Fruit fly (Drosophila melanogaster) whole organism, embryonic: ENCODE measurements around the gene eIF3d1.

Experiments used
- Abd-B ChIP-seq: fragments of 200-800 bp; sonication (Bioruptor generic); optimal IDR thresholded peaks from 2 replicates; lab custom pipeline; 2018; ENCODE audit warnings: missing biosample characterization, mild to moderate bottlenecking, missing genetic modification characterization, moderate library complexity
- Antp ChIP-seq: fragments of 200-800 bp; sonication (Bioruptor generic); optimal IDR thresholded peaks from 3 replicates; lab custom pipeline; 2016; ENCODE audit warnings: missing biosample characterization, missing genetic modification characterization
- Blimp-1 ChIP-seq: fragments of 200-800 bp; sonication (Bioruptor generic); optimal IDR thresholded peaks from 3 replicates; lab custom pipeline; 2018; ENCODE audit warnings: missing biosample characterization, missing genetic modification characterization, mild to moderate bottlenecking, moderate library complexity, missing genetic modification reagents
- CG1024 ChIP-seq: fragments of 200-800 bp; sonication (Bioruptor generic); IDR thresholded peaks from 2 replicates; pipeline ENCODE4 v1.3.6; 2022; ENCODE audit warnings: missing biosample characterization, missing genetic modification characterization
- CG10267 ChIP-seq: fragments of 200-800 bp; sonication (Bioruptor generic); optimal IDR thresholded peaks from 2 replicates; lab custom pipeline; 2018; ENCODE audit warnings: missing biosample characterization, mild to moderate bottlenecking, missing genetic modification characterization, moderate library complexity
- CG10543 ChIP-seq: fragments of 200-800 bp; sonication (Bioruptor generic); optimal IDR thresholded peaks from 3 replicates; lab custom pipeline; 2017; ENCODE audit warnings: missing biosample characterization, mild to moderate bottlenecking, missing genetic modification characterization, moderate library complexity
- CG12071 ChIP-seq: fragments of 200-800 bp; sonication (Bioruptor generic); optimal IDR thresholded peaks from 3 replicates; lab custom pipeline; 2018; ENCODE audit warnings: missing biosample characterization, mild to moderate bottlenecking, missing genetic modification characterization
- CG14014 ChIP-seq: fragments of 200-800 bp; sonication (Bioruptor generic); IDR thresholded peaks from 2 replicates; pipeline ENCODE4 v1.3.6; 2022; ENCODE audit warnings: missing biosample characterization, missing genetic modification characterization
- CG15011 ChIP-seq: fragments of 200-800 bp; sonication (Bioruptor generic); optimal IDR thresholded peaks from 3 replicates; lab custom pipeline; 2018; ENCODE audit warnings: missing biosample characterization, mild to moderate bottlenecking, missing genetic modification characterization
- CG15073 ChIP-seq: fragments of 200-800 bp; sonication (Bioruptor generic); optimal IDR thresholded peaks from 2 replicates; lab custom pipeline; 2016; ENCODE audit warnings: missing biosample characterization, missing genetic modification characterization
- CG15514 ChIP-seq: fragments of 200-800 bp; sonication (Bioruptor generic); optimal IDR thresholded peaks from 3 replicates; lab custom pipeline; 2017; ENCODE audit warnings: missing biosample characterization, missing genetic modification characterization, mild to moderate bottlenecking, moderate library complexity, missing genetic modification reagents
- CG15601 ChIP-seq: fragments of 200-800 bp; sonication (Bioruptor generic); optimal IDR thresholded peaks from 3 replicates; lab custom pipeline; 2019; ENCODE audit warnings: missing biosample characterization, mild to moderate bottlenecking, missing genetic modification characterization, moderate library complexity
- CG17612 ChIP-seq: fragments of 200-800 bp; sonication (Bioruptor generic); IDR thresholded peaks from 2 replicates; pipeline ENCODE4 v1.3.6; 2022; ENCODE audit warnings: missing biosample characterization, missing genetic modification characterization
- CG1792 ChIP-seq: fragments of 200-800 bp; sonication (Bioruptor generic); optimal IDR thresholded peaks from 2 replicates; lab custom pipeline; 2016; ENCODE audit warnings: missing biosample characterization, missing genetic modification characterization
- CG30403 ChIP-seq: fragments of 200-800 bp; sonication (Bioruptor generic); optimal IDR thresholded peaks from 3 replicates; lab custom pipeline; 2016; ENCODE audit warnings: missing biosample characterization, missing genetic modification characterization
- CG4854 ChIP-seq: fragments of 200-800 bp; sonication (Bioruptor generic); optimal IDR thresholded peaks from 2 replicates; lab custom pipeline; 2016; ENCODE audit warnings: missing biosample characterization, missing genetic modification characterization, inconsistent platforms
- CG5953 ChIP-seq: fragments of 200-800 bp; sonication (Bioruptor generic); IDR thresholded peaks from 2 replicates; pipeline ENCODE4 v1.3.6; 2022; ENCODE audit warnings: missing biosample characterization, missing genetic modification characterization
- CG6175 ChIP-seq: fragments of 200-800 bp; sonication (Bioruptor generic); IDR thresholded peaks from 3 replicates; pipeline ENCODE4 v1.3.6; 2022; ENCODE audit warnings: missing biosample characterization, missing genetic modification characterization
- CG9215 ChIP-seq: fragments of 200-800 bp; sonication (Bioruptor generic); IDR thresholded peaks from 2 replicates; pipeline ENCODE4 v1.3.6; 2022; ENCODE audit warnings: missing biosample characterization, missing genetic modification characterization
- CG9932 ChIP-seq: fragments of 200-800 bp; sonication (Bioruptor generic); IDR thresholded peaks from 2 replicates; pipeline ENCODE4 v1.3.6; 2022; ENCODE audit warnings: missing biosample characterization, missing genetic modification characterization
- Dek ChIP-seq: fragments of 200-800 bp; sonication (Bioruptor generic); optimal IDR thresholded peaks from 3 replicates; lab custom pipeline; 2019; ENCODE audit warnings: missing biosample characterization, mild to moderate bottlenecking, missing genetic modification characterization, moderate library complexity
- Fer1 ChIP-seq: fragments of 200-800 bp; sonication (Bioruptor generic); optimal IDR thresholded peaks from 2 replicates; lab custom pipeline; 2017; ENCODE audit warnings: missing biosample characterization, mild to moderate bottlenecking, missing genetic modification characterization
- Hr39 ChIP-seq: fragments of >200 bp; optimal IDR thresholded peaks from 2 replicates; lab custom pipeline; 2017
- Max ChIP-seq: fragments of 200-800 bp; sonication (Bioruptor generic); optimal IDR thresholded peaks from 2 replicates; lab custom pipeline; 2016; ENCODE audit warnings: missing biosample characterization, mild to moderate bottlenecking, missing genetic modification characterization
- NC2α ChIP-seq: fragments of 200-800 bp; sonication (Bioruptor generic); optimal IDR thresholded peaks from 2 replicates; lab custom pipeline; 2016; ENCODE audit warnings: missing biosample characterization, missing genetic modification characterization
- Oli ChIP-seq: fragments of 200-800 bp; sonication (Bioruptor generic); optimal IDR thresholded peaks from 2 replicates; lab custom pipeline; 2018; ENCODE audit warnings: missing biosample characterization, mild to moderate bottlenecking, missing genetic modification characterization, moderate library complexity
- Rfx ChIP-seq: fragments of 200-800 bp; sonication (Bioruptor generic); IDR thresholded peaks from 2 replicates; pipeline ENCODE4 v1.3.6; 2022; ENCODE audit warnings: missing biosample characterization, missing genetic modification characterization
- Sry-δ ChIP-seq: fragments of 200-800 bp; sonication (Bioruptor generic); optimal IDR thresholded peaks from 2 replicates; lab custom pipeline; 2016; ENCODE audit warnings: missing biosample characterization, missing genetic modification characterization
- Vsx1 ChIP-seq: fragments of 200-800 bp; sonication (Bioruptor generic); optimal IDR thresholded peaks from 2 replicates; lab custom pipeline; 2017; ENCODE audit warnings: missing biosample characterization, mild to moderate bottlenecking, missing genetic modification characterization, missing genetic modification reagents
- abd-A ChIP-seq: fragments of 200-800 bp; sonication (Bioruptor generic); optimal IDR thresholded peaks from 3 replicates; lab custom pipeline; 2019; ENCODE audit warnings: missing biosample characterization, mild to moderate bottlenecking, missing genetic modification characterization, moderate library complexity
- cg ChIP-seq: fragments of 200-800 bp; sonication (Bioruptor generic); optimal IDR thresholded peaks from 3 replicates; lab custom pipeline; 2019; ENCODE audit warnings: missing biosample characterization, mild to moderate bottlenecking, missing genetic modification characterization, moderate library complexity
- chn ChIP-seq: fragments of 200-800 bp; sonication (Bioruptor generic); optimal IDR thresholded peaks from 2 replicates; lab custom pipeline; 2016; ENCODE audit warnings: missing biosample characterization, missing genetic modification characterization
- dysf ChIP-seq: fragments of 200-800 bp; sonication (Bioruptor generic); IDR thresholded peaks from 3 replicates; pipeline ENCODE4 v1.3.6; 2022; ENCODE audit warnings: missing biosample characterization, missing genetic modification characterization
- eve ChIP-seq, 2 experiments: fragments of >200 bp; optimal IDR thresholded peaks; 2 replicates each; lab custom pipeline; 2017; ENCODE audit warnings: missing biosample characterization in 2 of 2, missing genetic modification characterization in 2 of 2
- grau ChIP-seq: fragments of 200-800 bp; optimal IDR thresholded peaks from 3 replicates; lab custom pipeline; 2019; ENCODE audit warnings: missing biosample characterization, mild to moderate bottlenecking, missing genetic modification characterization, moderate library complexity
- grn ChIP-seq: fragments of 200-800 bp; sonication (Bioruptor generic); optimal IDR thresholded peaks from 3 replicates; lab custom pipeline; 2017; ENCODE audit warnings: missing biosample characterization, missing genetic modification characterization
- insv ChIP-seq, 2 experiments: fragments of 200-800 bp; sonication (Bioruptor generic); optimal IDR thresholded peaks; 3 replicates each; lab custom pipeline; 2016 to 2018; ENCODE audit warnings: missing biosample characterization in 2 of 2, missing genetic modification characterization in 2 of 2
- jigr1 ChIP-seq: fragments of 200-800 bp; sonication (Bioruptor generic); IDR thresholded peaks from 3 replicates; pipeline ENCODE4 v1.3.6; 2022; ENCODE audit warnings: missing biosample characterization, missing genetic modification characterization
- lilli ChIP-seq: fragments of 200-800 bp; sonication (Bioruptor generic); optimal IDR thresholded peaks from 3 replicates; lab custom pipeline; 2016; ENCODE audit warnings: missing biosample characterization, missing genetic modification characterization
- lola ChIP-seq, 3 experiments: fragments of >200 bp in 2 of 3; fragments of 200-800 bp in 1 of 3; sonication (Bioruptor generic) in 1 of 3; optimal IDR thresholded peaks; 2 replicates each; lab custom pipeline; 2017 to 2019; ENCODE audit warnings: missing biosample characterization in 3 of 3, missing genetic modification characterization in 3 of 3, mild to moderate bottlenecking in 1 of 3, moderate library complexity in 1 of 3
- shn ChIP-seq: fragments of 200-800 bp; sonication (Bioruptor generic); optimal IDR thresholded peaks from 3 replicates; lab custom pipeline; 2016; ENCODE audit warnings: missing biosample characterization, missing genetic modification characterization
- slbo ChIP-seq: fragments of 200-800 bp; sonication (Bioruptor generic); IDR thresholded peaks from 2 replicates; pipeline ENCODE4 v1.3.6; 2022; ENCODE audit warnings: missing biosample characterization, missing genetic modification characterization
- slp2 ChIP-seq: fragments of 200-800 bp; sonication (Bioruptor generic); optimal IDR thresholded peaks from 2 replicates; lab custom pipeline; 2016; ENCODE audit warnings: missing biosample characterization, missing genetic modification characterization
- so ChIP-seq: fragments of 200-800 bp; sonication (Bioruptor generic); IDR thresholded peaks from 3 replicates; pipeline ENCODE4 v1.3.6; 2022; ENCODE audit warnings: missing biosample characterization, missing genetic modification characterization
- tx ChIP-seq: fragments of 200-800 bp; sonication (Bioruptor generic); optimal IDR thresholded peaks from 2 replicates; lab custom pipeline; 2016; ENCODE audit warnings: missing biosample characterization, missing genetic modification characterization
- vnd ChIP-seq: fragments of 200-800 bp; sonication (Bioruptor generic); IDR thresholded peaks from 3 replicates; pipeline ENCODE4 v1.3.6; 2022; ENCODE audit warnings: missing biosample characterization, missing genetic modification characterization; ENCODE audit not compliant: partially characterized antibody
- vvl ChIP-seq: fragments of 200-800 bp; sonication (Bioruptor generic); IDR thresholded peaks from 2 replicates; pipeline ENCODE4 v1.3.6; 2022; ENCODE audit warnings: missing biosample characterization, missing genetic modification characterization
- zen2 ChIP-seq: fragments of 200-800 bp; sonication (Bioruptor generic); IDR thresholded peaks from 3 replicates; pipeline ENCODE4 v1.3.6; 2022; ENCODE audit warnings: missing biosample characterization, missing genetic modification characterization; ENCODE audit not compliant: partially characterized antibody
- zf30C ChIP-seq: fragments of 200-800 bp; sonication (Bioruptor generic); optimal IDR thresholded peaks from 3 replicates; lab custom pipeline; 2018; ENCODE audit warnings: missing biosample characterization, mild to moderate bottlenecking, missing genetic modification characterization

The eIF3d1 gene

dm6 chr3R:23669401-23670216 is 10.2 kb upstream of the eIF3d1 start, which contains the start of gene CG31145 (continued):
- TF ChIP-seq jigr1 (GFP tag; lab: Robert Waterston, UW) (peak; percentile 99), Antp (GFP tag; lab: Kevin White, UChicago) (peak; percentile 99), Fer1 (GFP tag; lab: Kevin White, UChicago) (peak; percentile 100), cg (peak; percentile 49), CG15601 (tag; lab: Kevin White, UChicago) (peak; percentile 98), CG6175 (peak; percentile 98), Blimp-1 (peak; percentile 98), abd-A (tag; lab: Kevin White, UChicago) (peak; percentile 95), Abd-B (GFP tag; lab: Kevin White, UChicago) (peak; percentile 100), dysf (GFP tag; lab: Robert Waterston, UW) (peak; percentile 100), Max (GFP tag; lab: Kevin White, UChicago) (peak; percentile 100), CG10267 (tag; lab: Kevin White, UChicago) (peak; percentile 96), CG30403 (GFP tag; lab: Kevin White, UChicago) (peak; percentile 100), CG1024 (GFP tag; lab: Robert Waterston, UW) (peak; percentile 92), vnd (GFP tag; lab: Robert Waterston, UW) (no peak), CG17612 (GFP tag; lab: Robert Waterston, UW) (peak; percentile 97), eve (GFP tag; optimal IDR thresholded peaks at IDR 0.05; lab: Kevin White, UChicago) (peak in 1 of 2 experiments; percentile 100), grau (tag; lab: Kevin White, UChicago) (peak; percentile 99), Rfx (GFP tag; lab: Robert Waterston, UW) (peak; percentile 99), zf30C (peak; percentile 95), CG1792 (GFP tag; lab: Kevin White, UChicago) (peak; percentile 99), CG15514 (peak; percentile 96), lilli (GFP tag; lab: Kevin White, UChicago) (peak; percentile 100), Oli (tag; lab: Kevin White, UChicago) (peak; percentile 100), CG5953 (GFP tag; lab: Robert Waterston, UW) (peak; percentile 98), Sry-δ (GFP tag; lab: Kevin White, UChicago) (peak; percentile 84), grn (GFP tag; lab: Kevin White, UChicago) (peak; percentile 95), lola (GFP tag; optimal IDR thresholded peaks at IDR 0.05; lab: Kevin White, UChicago) (peak in 1 of 3 experiments; percentile 98), tx (peak; percentile 99), CG4854 (GFP tag; lab: Kevin White, UChicago) (peak; percentile 99), CG12071 (GFP tag; lab: Kevin White, UChicago) (peak; percentile 99), NC2α (GFP tag; lab: Kevin White, UChicago) (peak; percentile 99), insv (GFP tag; optimal IDR thresholded peaks at IDR 0.05; lab: Kevin White, UChicago) (peak; percentile 76 to 83), so (peak; percentile 99), zen2 (no peak), CG9215 (peak; percentile 99), vvl (peak; percentile 99), CG14014 (GFP tag; lab: Robert Waterston, UW) (peak; percentile 99), CG9932 (GFP tag; lab: Robert Waterston, UW) (peak; percentile 98), chn (peak; percentile 99), CG15011 (peak; percentile 100), shn (peak; percentile 100), Hr39 (lab: Kevin White, UChicago) (no peak), Dek (peak; percentile 99), slbo (GFP tag; lab: Robert Waterston, UW) (peak; percentile 99), slp2 (peak; percentile 100), CG10543 (GFP tag; lab: Kevin White, UChicago) (peak; percentile 99), Vsx1 (GFP tag; lab: Kevin White, UChicago) (peak; percentile 98), CG15073 (GFP tag; lab: Kevin White, UChicago) (peak; percentile 90)
